Fruit fly (Drosophila melanogaster) whole organism, embryonic: ENCODE results near the gene soti.

Experiments used
- Adf1 ChIP-seq: fragments of 200-800 bp; sonication (Bioruptor generic); IDR thresholded peaks from 2 replicates; pipeline ENCODE4 v1.3.6; 2022; ENCODE audit warnings: missing biosample characterization, missing genetic modification characterization
- B-H2 ChIP-seq: fragments of 200-800 bp; sonication (Bioruptor generic); optimal IDR thresholded peaks from 2 replicates; lab custom pipeline; 2018; ENCODE audit warnings: missing biosample characterization, mild to moderate bottlenecking, missing genetic modification characterization
- Blimp-1 ChIP-seq: fragments of 200-800 bp; sonication (Bioruptor generic); optimal IDR thresholded peaks from 3 replicates; lab custom pipeline; 2018; ENCODE audit warnings: missing biosample characterization, missing genetic modification characterization, mild to moderate bottlenecking, moderate library complexity, missing genetic modification reagents
- Bteb2 ChIP-seq: fragments of 200-800 bp; sonication (Bioruptor generic); optimal IDR thresholded peaks from 2 replicates; lab custom pipeline; 2016; ENCODE audit warnings: missing biosample characterization, missing genetic modification characterization
- CG12769 ChIP-seq: fragments of 200-800 bp; sonication (Bioruptor generic); optimal IDR thresholded peaks from 2 replicates; lab custom pipeline; 2019; ENCODE audit warnings: missing biosample characterization, mild to moderate bottlenecking, missing genetic modification characterization, moderate library complexity
- CG15601 ChIP-seq: fragments of 200-800 bp; sonication (Bioruptor generic); optimal IDR thresholded peaks from 3 replicates; lab custom pipeline; 2019; ENCODE audit warnings: missing biosample characterization, mild to moderate bottlenecking, missing genetic modification characterization, moderate library complexity
- CG17359 ChIP-seq: fragments of 200-800 bp; sonication (Bioruptor generic); optimal IDR thresholded peaks from 3 replicates; lab custom pipeline; 2018; ENCODE audit warnings: missing biosample characterization, mild to moderate bottlenecking, missing genetic modification characterization, moderate library complexity
- CG17361 ChIP-seq: fragments of 200-800 bp; sonication (Bioruptor generic); IDR thresholded peaks from 3 replicates; pipeline ENCODE4 v1.3.6; 2022; ENCODE audit warnings: missing biosample characterization, missing genetic modification characterization
- CG17612 ChIP-seq: fragments of 200-800 bp; sonication (Bioruptor generic); IDR thresholded peaks from 2 replicates; pipeline ENCODE4 v1.3.6; 2022; ENCODE audit warnings: missing biosample characterization, missing genetic modification characterization
- CG18262 ChIP-seq: fragments of 200-800 bp; optimal IDR thresholded peaks from 3 replicates; lab custom pipeline; 2019; ENCODE audit warnings: missing biosample characterization, mild to moderate bottlenecking, missing genetic modification characterization, moderate library complexity
- CG2120 ChIP-seq: fragments of 200-800 bp; sonication (Bioruptor generic); optimal IDR thresholded peaks from 3 replicates; lab custom pipeline; 2016; ENCODE audit warnings: missing biosample characterization, missing genetic modification characterization
- CG2712 ChIP-seq: fragments of 200-800 bp; optimal IDR thresholded peaks from 3 replicates; lab custom pipeline; 2019; ENCODE audit warnings: missing biosample characterization, mild to moderate bottlenecking, missing genetic modification characterization, moderate library complexity
- CG3281 ChIP-seq: fragments of 200-800 bp; sonication (Bioruptor generic); optimal IDR thresholded peaks from 3 replicates; lab custom pipeline; 2017; ENCODE audit warnings: missing biosample characterization, mild to moderate bottlenecking, missing genetic modification characterization
- CG4328 ChIP-seq: fragments of 200-800 bp; sonication (Bioruptor generic); optimal IDR thresholded peaks from 3 replicates; lab custom pipeline; 2017; ENCODE audit warnings: missing biosample characterization, missing genetic modification reagents, missing genetic modification characterization
- CG4424 ChIP-seq: fragments of 200-800 bp; sonication (Bioruptor generic); optimal IDR thresholded peaks from 3 replicates; lab custom pipeline; 2016; ENCODE audit warnings: missing biosample characterization, missing genetic modification characterization
- CG6683 ChIP-seq: fragments of 200-800 bp; sonication (Bioruptor generic); optimal IDR thresholded peaks from 2 replicates; lab custom pipeline; 2017; ENCODE audit warnings: missing biosample characterization, mild to moderate bottlenecking, missing genetic modification characterization, missing genetic modification reagents
- CG6765 ChIP-seq: fragments of 200-800 bp; sonication (Bioruptor generic); optimal IDR thresholded peaks from 3 replicates; lab custom pipeline; 2017; ENCODE audit warnings: missing biosample characterization, mild to moderate bottlenecking, missing genetic modification characterization
- CG6791 ChIP-seq: fragments of 200-800 bp; sonication (Bioruptor generic); IDR thresholded peaks from 3 replicates; pipeline ENCODE4 v1.3.6; 2022; ENCODE audit warnings: missing biosample characterization, missing genetic modification characterization; ENCODE audit not compliant: partially characterized antibody
- CG7745 ChIP-seq: fragments of 200-800 bp; sonication (Bioruptor generic); optimal IDR thresholded peaks from 2 replicates; lab custom pipeline; 2018; ENCODE audit warnings: missing biosample characterization, mild to moderate bottlenecking, missing genetic modification characterization, moderate library complexity
- CG7928 ChIP-seq: fragments of 200-800 bp; sonication (Bioruptor generic); optimal IDR thresholded peaks from 2 replicates; lab custom pipeline; 2017; ENCODE audit warnings: missing biosample characterization, mild to moderate bottlenecking, missing genetic modification characterization
- CG8089 ChIP-seq: fragments of 200-800 bp; sonication (Bioruptor generic); optimal IDR thresholded peaks from 3 replicates; lab custom pipeline; 2016; ENCODE audit warnings: missing biosample characterization, missing genetic modification characterization
- CG8359 ChIP-seq: fragments of 200-800 bp; sonication (Bioruptor generic); optimal IDR thresholded peaks from 2 replicates; lab custom pipeline; 2017; ENCODE audit warnings: missing biosample characterization, mild to moderate bottlenecking, missing genetic modification characterization, borderline replicate concordance
- Camta ChIP-seq: fragments of 200-800 bp; sonication (Bioruptor generic); optimal IDR thresholded peaks from 2 replicates; lab custom pipeline; 2016; ENCODE audit warnings: missing biosample characterization, missing genetic modification characterization
- Elba2 ChIP-seq: fragments of 200-800 bp; sonication (Bioruptor generic); optimal IDR thresholded peaks from 3 replicates; lab custom pipeline; 2016; ENCODE audit warnings: missing biosample characterization, missing genetic modification characterization
- Hey ChIP-seq: fragments of 200-800 bp; sonication (Bioruptor generic); optimal IDR thresholded peaks from 3 replicates; lab custom pipeline; 2018; ENCODE audit warnings: missing biosample characterization, mild to moderate bottlenecking, missing genetic modification characterization
- Kr ChIP-seq: fragments of 200-800 bp; sonication (Bioruptor generic); optimal IDR thresholded peaks from 2 replicates; lab custom pipeline; 2017; ENCODE audit warnings: missing biosample characterization, mild to moderate bottlenecking, missing genetic modification characterization
- Lhr ChIP-seq: fragments of 200-800 bp; sonication (Bioruptor generic); optimal IDR thresholded peaks from 3 replicates; lab custom pipeline; 2017; ENCODE audit warnings: mild to moderate bottlenecking, missing biosample characterization, missing genetic modification reagents, missing genetic modification characterization
- Mes4 ChIP-seq: fragments of 200-800 bp; sonication (Bioruptor generic); optimal IDR thresholded peaks from 2 replicates; lab custom pipeline; 2016; ENCODE audit warnings: missing biosample characterization, missing genetic modification characterization
- Oli ChIP-seq: fragments of 200-800 bp; sonication (Bioruptor generic); optimal IDR thresholded peaks from 2 replicates; lab custom pipeline; 2018; ENCODE audit warnings: missing biosample characterization, mild to moderate bottlenecking, missing genetic modification characterization, moderate library complexity
- Poxn ChIP-seq: fragments of 200-800 bp; sonication (Bioruptor generic); IDR thresholded peaks from 2 replicates; pipeline ENCODE4 v1.3.6; 2022; ENCODE audit warnings: missing biosample characterization, missing genetic modification characterization
- Ptx1 ChIP-seq: fragments of 200-800 bp; sonication (Bioruptor generic); IDR thresholded peaks from 2 replicates; pipeline ENCODE4 v1.3.6; 2022; ENCODE audit warnings: missing biosample characterization, missing genetic modification characterization
- TFAM ChIP-seq: fragments of 200-800 bp; sonication (Bioruptor generic); optimal IDR thresholded peaks from 2 replicates; lab custom pipeline; 2017; ENCODE audit warnings: missing biosample characterization, missing genetic modification characterization, inconsistent platforms
- YL-1 ChIP-seq: fragments of 200-800 bp; sonication (Bioruptor generic); optimal IDR thresholded peaks from 3 replicates; lab custom pipeline; 2017; ENCODE audit warnings: missing biosample characterization, mild to moderate bottlenecking, missing genetic modification characterization
- al ChIP-seq: fragments of 200-800 bp; sonication (Bioruptor generic); IDR thresholded peaks from 2 replicates; pipeline ENCODE4 v1.3.6; 2022; ENCODE audit warnings: missing biosample characterization, missing genetic modification characterization
- caup ChIP-seq: fragments of 200-800 bp; sonication (Bioruptor generic); optimal IDR thresholded peaks from 3 replicates; lab custom pipeline; 2017; ENCODE audit warnings: missing biosample characterization, mild to moderate bottlenecking, missing genetic modification characterization, moderate library complexity; ENCODE audit not compliant: severe bottlenecking
- ci ChIP-seq: fragments of 200-800 bp; sonication (Bioruptor generic); IDR thresholded peaks from 3 replicates; pipeline ENCODE4 v1.3.6; 2022; ENCODE audit warnings: missing biosample characterization, missing genetic modification characterization
- crol ChIP-seq: fragments of 200-800 bp; sonication (Bioruptor generic); IDR thresholded peaks from 2 replicates; pipeline ENCODE4 v1.3.6; 2022; ENCODE audit warnings: missing biosample characterization, missing genetic modification characterization
- dan ChIP-seq: fragments of 200-800 bp; sonication (Bioruptor generic); IDR thresholded peaks from 2 replicates; pipeline ENCODE4 v1.3.6; 2022; ENCODE audit warnings: missing biosample characterization, missing genetic modification characterization
- dm ChIP-seq: fragments of 200-800 bp; sonication (Bioruptor generic); optimal IDR thresholded peaks from 3 replicates; lab custom pipeline; 2016; ENCODE audit warnings: missing biosample characterization, missing genetic modification characterization
- gro ChIP-seq: fragments of 200-800 bp; sonication (Bioruptor generic); optimal IDR thresholded peaks from 2 replicates; lab custom pipeline; 2016; ENCODE audit warnings: missing biosample characterization, missing genetic modification characterization
- hbn ChIP-seq: fragments of 200-800 bp; sonication (Bioruptor generic); IDR thresholded peaks from 2 replicates; pipeline ENCODE4 v1.3.6; 2022; ENCODE audit warnings: missing biosample characterization, missing genetic modification characterization; ENCODE audit not compliant: partially characterized antibody
- pnt ChIP-seq: fragments of 200-800 bp; sonication (Bioruptor generic); optimal IDR thresholded peaks from 3 replicates; lab custom pipeline; 2016; ENCODE audit warnings: missing biosample characterization, missing genetic modification characterization
- pum ChIP-seq: fragments of 200-800 bp; sonication (Bioruptor generic); optimal IDR thresholded peaks from 2 replicates; lab custom pipeline; 2016; ENCODE audit warnings: missing biosample characterization, missing genetic modification characterization
- salm ChIP-seq: fragments of 200-800 bp; sonication (Bioruptor generic); optimal IDR thresholded peaks from 2 replicates; lab custom pipeline; 2018; ENCODE audit warnings: missing biosample characterization, mild to moderate bottlenecking, missing genetic modification characterization
- sima ChIP-seq: fragments of 200-800 bp; sonication (Bioruptor generic); optimal IDR thresholded peaks from 2 replicates; lab custom pipeline; 2016; ENCODE audit warnings: missing biosample characterization, missing genetic modification characterization
- sisA ChIP-seq: fragments of 200-800 bp; sonication (Bioruptor generic); IDR thresholded peaks from 2 replicates; pipeline ENCODE4 v1.3.6; 2022; ENCODE audit warnings: missing biosample characterization, missing genetic modification characterization
- toy ChIP-seq: fragments of 200-800 bp; sonication (Bioruptor generic); IDR thresholded peaks from 2 replicates; pipeline ENCODE4 v1.3.6; 2022; ENCODE audit warnings: missing biosample characterization, missing genetic modification characterization
- tup ChIP-seq: fragments of 200-800 bp; sonication (Bioruptor generic); optimal IDR thresholded peaks from 2 replicates; lab custom pipeline; 2016; ENCODE audit warnings: missing biosample characterization, mild to moderate bottlenecking, missing genetic modification characterization, moderate library complexity
- yki ChIP-seq: fragments of >200 bp; optimal IDR thresholded peaks from 3 replicates; lab custom pipeline; 2018

The soti gene

DNA sequence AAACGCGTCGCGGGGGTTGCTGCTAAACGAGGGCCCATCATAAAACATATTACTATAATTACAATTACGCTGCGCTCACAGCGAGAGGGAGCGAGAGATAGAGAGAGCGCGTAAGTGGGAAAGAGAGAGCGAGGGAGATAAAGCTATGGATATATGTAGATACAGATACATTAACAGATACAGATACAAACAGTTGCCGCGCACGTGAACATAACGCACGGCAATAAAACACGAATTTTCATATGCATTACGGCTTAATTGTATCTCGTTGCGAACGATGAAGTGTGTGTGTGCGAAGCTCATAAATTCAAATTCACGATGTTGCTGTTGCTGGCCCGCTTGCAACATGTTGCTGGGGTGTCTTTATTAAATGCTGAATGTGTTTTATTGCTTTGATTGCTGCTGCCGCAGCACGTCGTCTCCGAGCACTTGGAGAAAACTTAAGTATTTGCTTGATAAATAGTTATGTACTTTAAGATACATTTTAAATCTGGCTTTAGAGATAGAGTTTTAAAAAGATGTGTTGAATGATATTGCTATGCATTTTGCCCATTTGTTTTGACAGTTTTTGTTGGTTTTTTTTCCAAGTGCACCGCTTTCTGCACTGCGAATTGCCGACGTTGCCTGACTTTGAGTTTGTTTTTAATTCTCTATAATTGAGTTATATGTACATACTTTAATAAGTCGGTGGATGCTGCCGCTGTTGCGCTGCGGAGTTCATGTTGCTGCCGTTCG lies 11.1 kb downstream of the soti start (continued):
- TF ChIP-seq Blimp-1 (GFP tag; lab: Kevin White, UChicago) (peak; percentile 73), Kr (no peak), CG7928 (GFP tag; lab: Kevin White, UChicago) (no peak), CG17361 (GFP tag; lab: Robert Waterston, UW) (peak; percentile 74), Bteb2 (GFP tag; lab: Kevin White, UChicago) (peak; percentile 76), al (GFP tag; lab: Robert Waterston, UW) (peak; percentile 48; the same call in 1 of the 2 replicates), sima (GFP tag; lab: Kevin White, UChicago) (peak; percentile 27), CG4424 (GFP tag; lab: Kevin White, UChicago) (peak; percentile 78), pum (GFP tag; lab: Kevin White, UChicago) (peak; percentile 70), CG6683 (GFP tag; lab: Kevin White, UChicago) (peak; percentile 31), Ptx1 (GFP tag; lab: Robert Waterston, UW) (peak; percentile 89), CG15601 (tag; lab: Kevin White, UChicago) (peak; percentile 26), Elba2 (GFP tag; lab: Kevin White, UChicago) (no peak), CG17612 (GFP tag; lab: Robert Waterston, UW) (peak; percentile 57; the same call in 1 of the 2 replicates), CG7745 (tag; lab: Kevin White, UChicago) (no peak), CG2712 (tag; lab: Kevin White, UChicago) (peak; percentile 69), CG8089 (GFP tag; lab: Kevin White, UChicago) (peak; percentile 41), yki (lab: Kevin White, UChicago) (peak; percentile 10), Oli (peak; percentile 84), Hey (peak; percentile 50), Mes4 (peak; percentile 68), salm (tag; lab: Kevin White, UChicago) (peak; percentile 11), TFAM (GFP tag; lab: Kevin White, UChicago) (no peak), sisA (GFP tag; lab: Robert Waterston, UW) (peak; percentile 85), ci (GFP tag; lab: Robert Waterston, UW) (peak; percentile 93), hbn (GFP tag; lab: Robert Waterston, UW) (no peak), CG18262 (tag; lab: Kevin White, UChicago) (peak; percentile 58), YL-1 (GFP tag; lab: Kevin White, UChicago) (no peak), Lhr (GFP tag; lab: Kevin White, UChicago) (peak; percentile 22), CG2120 (GFP tag; lab: Kevin White, UChicago) (peak; percentile 85), toy (no peak), CG6791 (GFP tag; lab: Robert Waterston, UW) (no peak), crol (no peak), B-H2 (GFP tag; lab: Kevin White, UChicago) (no peak), CG4328 (GFP tag; lab: Kevin White, UChicago) (peak; percentile 2), dm (GFP tag; lab: Kevin White, UChicago) (peak; percentile 41), CG12769 (peak; percentile 63), CG3281 (peak; percentile 54), Camta (GFP tag; lab: Kevin White, UChicago) (peak; percentile 81), Adf1 (GFP tag; lab: Robert Waterston, UW) (peak; percentile 75; the same call in 1 of the 2 replicates), caup (GFP tag; lab: Kevin White, UChicago) (peak; percentile 58), CG17359 (peak; percentile 87), dan (GFP tag; lab: Robert Waterston, UW) (no peak), tup (GFP tag; lab: Kevin White, UChicago) (peak; percentile 37), gro (peak; percentile 44), CG6765 (GFP tag; lab: Kevin White, UChicago) (no peak), Poxn (GFP tag; lab: Robert Waterston, UW) (0 out of 2 replicates have a peak, but pooled peaks have one; percentile 34), CG8359 (GFP tag; lab: Kevin White, UChicago) (no peak), pnt (GFP tag; lab: Kevin White, UChicago) (peak; percentile 71)
